Fruit fly (Drosophila melanogaster) whole organism, embryonic: Measurements from ENCODE around the gene Dr.

ENCODE experiments used
- ATbp ChIP-seq: fragments of 200-800 bp; sonication (Bioruptor generic); optimal IDR thresholded peaks from 2 replicates; lab custom pipeline; 2017; ENCODE audit warnings: missing biosample characterization, mild to moderate bottlenecking, missing genetic modification characterization, missing genetic modification reagents
- Abd-B ChIP-seq: fragments of 200-800 bp; sonication (Bioruptor generic); optimal IDR thresholded peaks from 2 replicates; lab custom pipeline; 2018; ENCODE audit warnings: missing biosample characterization, mild to moderate bottlenecking, missing genetic modification characterization, moderate library complexity
- CG1024 ChIP-seq: fragments of 200-800 bp; sonication (Bioruptor generic); IDR thresholded peaks from 2 replicates; pipeline ENCODE4 v1.3.6; 2022; ENCODE audit warnings: missing biosample characterization, missing genetic modification characterization
- CG10321 ChIP-seq: fragments of 200-800 bp; sonication (Bioruptor generic); IDR thresholded peaks from 2 replicates; pipeline ENCODE4 v1.3.6; 2022; ENCODE audit warnings: missing biosample characterization, missing genetic modification characterization
- CG11504 ChIP-seq: fragments of 200-800 bp; sonication (Bioruptor generic); optimal IDR thresholded peaks from 3 replicates; lab custom pipeline; 2019; ENCODE audit warnings: missing biosample characterization, mild to moderate bottlenecking, missing genetic modification characterization, moderate library complexity
- CG12391 ChIP-seq: fragments of 200-800 bp; sonication (Bioruptor generic); optimal IDR thresholded peaks from 3 replicates; lab custom pipeline; 2018; ENCODE audit warnings: missing biosample characterization, mild to moderate bottlenecking, missing genetic modification characterization, moderate library complexity
- CG12744 ChIP-seq: fragments of 200-800 bp; sonication (Bioruptor generic); optimal IDR thresholded peaks from 2 replicates; lab custom pipeline; 2016; ENCODE audit warnings: missing biosample characterization, missing genetic modification characterization
- CG14014 ChIP-seq: fragments of 200-800 bp; sonication (Bioruptor generic); IDR thresholded peaks from 2 replicates; pipeline ENCODE4 v1.3.6; 2022; ENCODE audit warnings: missing biosample characterization, missing genetic modification characterization
- CG14441 ChIP-seq: fragments of 200-800 bp; sonication (Bioruptor generic); IDR thresholded peaks from 2 replicates; pipeline ENCODE4 v1.3.6; 2022; ENCODE audit warnings: missing biosample characterization, missing genetic modification characterization
- CG15269 ChIP-seq: fragments of 200-800 bp; sonication (Bioruptor generic); optimal IDR thresholded peaks from 2 replicates; lab custom pipeline; 2018; ENCODE audit warnings: missing biosample characterization, mild to moderate bottlenecking, missing genetic modification characterization, moderate library complexity
- CG1602 ChIP-seq: fragments of 200-800 bp; sonication (Bioruptor generic); optimal IDR thresholded peaks from 3 replicates; lab custom pipeline; 2016; ENCODE audit warnings: missing biosample characterization, missing genetic modification characterization
- CG16815 ChIP-seq: fragments of 200-800 bp; sonication (Bioruptor generic); optimal IDR thresholded peaks from 3 replicates; lab custom pipeline; 2017; ENCODE audit warnings: missing biosample characterization, mild to moderate bottlenecking, missing genetic modification characterization
- CG16863 ChIP-seq: fragments of 200-800 bp; sonication (Bioruptor generic); optimal IDR thresholded peaks from 3 replicates; lab custom pipeline; 2016; ENCODE audit warnings: missing biosample characterization, missing genetic modification characterization
- CG17361 ChIP-seq: fragments of 200-800 bp; sonication (Bioruptor generic); IDR thresholded peaks from 3 replicates; pipeline ENCODE4 v1.3.6; 2022; ENCODE audit warnings: missing biosample characterization, missing genetic modification characterization
- CG2199 ChIP-seq: fragments of 200-800 bp; sonication (Bioruptor generic); IDR thresholded peaks from 3 replicates; pipeline ENCODE4 v1.3.6; 2022; ENCODE audit warnings: missing biosample characterization, missing genetic modification characterization
- CG3163 ChIP-seq: fragments of 200-800 bp; sonication (Bioruptor generic); optimal IDR thresholded peaks from 3 replicates; lab custom pipeline; 2016; ENCODE audit warnings: missing biosample characterization, missing genetic modification characterization
- CG32772 ChIP-seq: fragments of 200-800 bp; sonication (Bioruptor generic); IDR thresholded peaks from 2 replicates; pipeline ENCODE4 v1.3.6; 2022; ENCODE audit warnings: missing biosample characterization, missing genetic modification characterization
- CG4820 ChIP-seq: fragments of 200-800 bp; sonication (Bioruptor generic); optimal IDR thresholded peaks from 3 replicates; lab custom pipeline; 2016; ENCODE audit warnings: missing biosample characterization, missing genetic modification characterization
- CG6654 ChIP-seq: fragments of 200-800 bp; sonication (Bioruptor generic); optimal IDR thresholded peaks from 2 replicates; lab custom pipeline; 2017; ENCODE audit warnings: missing biosample characterization, mild to moderate bottlenecking, missing genetic modification characterization
- CG6683 ChIP-seq: fragments of 200-800 bp; sonication (Bioruptor generic); optimal IDR thresholded peaks from 2 replicates; lab custom pipeline; 2017; ENCODE audit warnings: missing biosample characterization, mild to moderate bottlenecking, missing genetic modification characterization, missing genetic modification reagents
- CG7839 ChIP-seq: fragments of 200-800 bp; sonication (Bioruptor generic); optimal IDR thresholded peaks from 3 replicates; lab custom pipeline; 2018; ENCODE audit warnings: missing biosample characterization, mild to moderate bottlenecking, missing genetic modification characterization, moderate library complexity
- CG9609 ChIP-seq: fragments of 200-800 bp; sonication (Bioruptor generic); optimal IDR thresholded peaks from 3 replicates; lab custom pipeline; 2016; ENCODE audit warnings: missing biosample characterization, missing genetic modification characterization
- Camta ChIP-seq: fragments of 200-800 bp; sonication (Bioruptor generic); optimal IDR thresholded peaks from 2 replicates; lab custom pipeline; 2016; ENCODE audit warnings: missing biosample characterization, missing genetic modification characterization
- Gug ChIP-seq: fragments of 200-800 bp; sonication (Bioruptor generic); IDR thresholded peaks from 4 replicates; pipeline ENCODE4 v1.3.6; 2022; ENCODE audit warnings: missing biosample characterization, missing genetic modification characterization
- Jarid2 ChIP-seq: fragments of 200-800 bp; sonication (Bioruptor generic); optimal IDR thresholded peaks from 3 replicates; lab custom pipeline; 2017; ENCODE audit warnings: mild to moderate bottlenecking, missing biosample characterization, missing genetic modification reagents, missing genetic modification characterization
- Max ChIP-seq: fragments of 200-800 bp; sonication (Bioruptor generic); optimal IDR thresholded peaks from 2 replicates; lab custom pipeline; 2016; ENCODE audit warnings: missing biosample characterization, mild to moderate bottlenecking, missing genetic modification characterization
- Nf-YA ChIP-seq: fragments of 200-800 bp; sonication (Bioruptor generic); IDR thresholded peaks from 2 replicates; pipeline ENCODE4 v1.3.6; 2022; ENCODE audit warnings: missing biosample characterization, missing genetic modification characterization
- PHDP ChIP-seq: fragments of 200-800 bp; sonication (Bioruptor generic); optimal IDR thresholded peaks from 3 replicates; lab custom pipeline; 2018; ENCODE audit warnings: missing biosample characterization, mild to moderate bottlenecking, missing genetic modification characterization, moderate library complexity
- Ptx1 ChIP-seq: fragments of 200-800 bp; sonication (Bioruptor generic); IDR thresholded peaks from 2 replicates; pipeline ENCODE4 v1.3.6; 2022; ENCODE audit warnings: missing biosample characterization, missing genetic modification characterization
- Sox102F ChIP-seq: fragments of 200-800 bp; sonication (Bioruptor generic); optimal IDR thresholded peaks from 2 replicates; lab custom pipeline; 2018; ENCODE audit warnings: missing biosample characterization, mild to moderate bottlenecking, missing genetic modification characterization, moderate library complexity
- Sry-δ ChIP-seq: fragments of 200-800 bp; sonication (Bioruptor generic); optimal IDR thresholded peaks from 2 replicates; lab custom pipeline; 2016; ENCODE audit warnings: missing biosample characterization, missing genetic modification characterization
- Usf ChIP-seq: fragments of 200-800 bp; sonication (Bioruptor generic); optimal IDR thresholded peaks from 2 replicates; lab custom pipeline; 2017; ENCODE audit warnings: missing genotype, missing biosample characterization, missing genetic modification characterization
- Xbp1 ChIP-seq: fragments of 200-800 bp; sonication (Bioruptor generic); optimal IDR thresholded peaks from 3 replicates; lab custom pipeline; 2016; ENCODE audit warnings: missing biosample characterization, mild to moderate bottlenecking, missing genetic modification characterization
- ara ChIP-seq: fragments of 200-800 bp; sonication (Bioruptor generic); IDR thresholded peaks from 2 replicates; pipeline ENCODE4 v1.3.6; 2022; ENCODE audit warnings: missing biosample characterization, missing genetic modification characterization
- chm ChIP-seq: fragments of 200-800 bp; sonication (Bioruptor generic); IDR thresholded peaks from 2 replicates; pipeline ENCODE4 v1.3.6; 2022; ENCODE audit warnings: missing biosample characterization, missing genetic modification characterization
- ci ChIP-seq: fragments of 200-800 bp; sonication (Bioruptor generic); IDR thresholded peaks from 3 replicates; pipeline ENCODE4 v1.3.6; 2022; ENCODE audit warnings: missing biosample characterization, missing genetic modification characterization
- cwo ChIP-seq: fragments of 200-800 bp; sonication (Bioruptor generic); optimal IDR thresholded peaks from 3 replicates; lab custom pipeline; 2017; ENCODE audit warnings: missing biosample characterization, missing genetic modification characterization, mild to moderate bottlenecking, moderate library complexity, missing genetic modification reagents
- da ChIP-seq: fragments of 200-800 bp; sonication (Bioruptor generic); optimal IDR thresholded peaks from 2 replicates; lab custom pipeline; 2016; ENCODE audit warnings: missing biosample characterization, missing genetic modification characterization
- dpn ChIP-seq, 2 experiments: fragments of 200-800 bp; sonication (Bioruptor generic); optimal IDR thresholded peaks; 3 replicates each; lab custom pipeline; 2016; ENCODE audit warnings: missing biosample characterization in 2 of 2, missing genetic modification characterization in 2 of 2
- ewg ChIP-seq: fragments of 200-800 bp; sonication (Bioruptor generic); optimal IDR thresholded peaks from 3 replicates; lab custom pipeline; 2017; ENCODE audit warnings: mild to moderate bottlenecking, missing biosample characterization, missing genetic modification reagents, missing genetic modification characterization
- eyg ChIP-seq: fragments of 200-800 bp; sonication (Bioruptor generic); optimal IDR thresholded peaks from 3 replicates; lab custom pipeline; 2016; ENCODE audit warnings: missing biosample characterization, missing genetic modification characterization
- lbe ChIP-seq: fragments of 200-800 bp; sonication (Bioruptor generic); optimal IDR thresholded peaks from 2 replicates; lab custom pipeline; 2016; ENCODE audit warnings: missing biosample characterization, mild to moderate bottlenecking, missing genetic modification characterization
- lov ChIP-seq, 2 experiments: fragments of 200-800 bp in 1 of 2; fragments of >200 bp in 1 of 2; sonication (Bioruptor generic) in 1 of 2; IDR thresholded peaks in 1 of 2; optimal IDR thresholded peaks in 1 of 2; 2 replicates in 1 of 2; 3 replicates in 1 of 2; pipeline versions ENCODE4 v1.3.6 to Lab custom; 2017 to 2022; ENCODE audit warnings: missing biosample characterization in 1 of 2, missing genetic modification characterization in 1 of 2
- nom ChIP-seq: fragments of 200-800 bp; sonication (Bioruptor generic); optimal IDR thresholded peaks from 2 replicates; lab custom pipeline; 2017; ENCODE audit warnings: missing biosample characterization, missing genetic modification characterization, mild to moderate bottlenecking, moderate library complexity, missing genetic modification reagents
- ranshi ChIP-seq: fragments of 200-800 bp; sonication (Bioruptor generic); IDR thresholded peaks from 2 replicates; pipeline ENCODE4 v1.3.6; 2022; ENCODE audit warnings: missing biosample characterization, missing genetic modification characterization
- sens ChIP-seq: fragments of 200-800 bp; sonication (Bioruptor generic); peaks from one replicate; lab custom pipeline; 2016; ENCODE audit warnings: missing biosample characterization, missing genetic modification characterization
- slbo ChIP-seq: fragments of 200-800 bp; sonication (Bioruptor generic); IDR thresholded peaks from 2 replicates; pipeline ENCODE4 v1.3.6; 2022; ENCODE audit warnings: missing biosample characterization, missing genetic modification characterization
- slou ChIP-seq: fragments of 200-800 bp; sonication (Bioruptor generic); optimal IDR thresholded peaks from 3 replicates; lab custom pipeline; 2016; ENCODE audit warnings: missing biosample characterization, missing genetic modification characterization
- tin ChIP-seq: fragments of 200-800 bp; sonication (Bioruptor generic); optimal IDR thresholded peaks from 3 replicates; lab custom pipeline; 2016; ENCODE audit warnings: missing biosample characterization, missing genetic modification characterization
- tio ChIP-seq: fragments of 200-800 bp; sonication (Bioruptor generic); optimal IDR thresholded peaks from 2 replicates; lab custom pipeline; 2017; ENCODE audit warnings: missing biosample characterization, missing genetic modification characterization, inconsistent platforms
- toy ChIP-seq: fragments of 200-800 bp; sonication (Bioruptor generic); IDR thresholded peaks from 2 replicates; pipeline ENCODE4 v1.3.6; 2022; ENCODE audit warnings: missing biosample characterization, missing genetic modification characterization

The Dr gene

dm6 chr3R:29519332-29519731 lies 36.9 kb upstream of the Dr start (continued):
- TF ChIP-seq CG16863 (GFP tag; lab: Kevin White, UChicago) (no peak), Camta (GFP tag; lab: Kevin White, UChicago) (no peak), Usf (no peak), CG16815 (peak; percentile 10), CG2199 (GFP tag; lab: Robert Waterston, UW) (no peak), CG12744 (GFP tag; lab: Kevin White, UChicago) (no peak), CG9609 (GFP tag; lab: Kevin White, UChicago) (no peak), toy (GFP tag; lab: Robert Waterston, UW) (no peak), sens (GFP tag; lab: Kevin White, UChicago) (peak; percentile 56), CG11504 (tag; lab: Kevin White, UChicago) (peak; percentile 54), Nf-YA (GFP tag; lab: Robert Waterston, UW) (no peak), CG14014 (no peak), Sry-δ (GFP tag; lab: Kevin White, UChicago) (no peak), ci (peak; percentile 68; the same call in 2 of the 3 replicates), CG1602 (GFP tag; lab: Kevin White, UChicago) (peak; percentile 39), eyg (GFP tag; lab: Kevin White, UChicago) (no peak), PHDP (tag; lab: Kevin White, UChicago) (peak; percentile 31), CG17361 (GFP tag; lab: Robert Waterston, UW) (peak; percentile 51; the same call in 1 of the 3 replicates), slbo (GFP tag; lab: Robert Waterston, UW) (no peak), tin (GFP tag; lab: Kevin White, UChicago) (no peak), chm (GFP tag; lab: Robert Waterston, UW) (no peak), cwo (GFP tag; lab: Kevin White, UChicago) (no peak), CG1024 (GFP tag; lab: Robert Waterston, UW) (no peak), lbe (GFP tag; lab: Kevin White, UChicago) (peak; percentile 46), da (GFP tag; lab: Kevin White, UChicago) (no peak), CG6683 (GFP tag; lab: Kevin White, UChicago) (no peak), Jarid2 (no peak), CG4820 (GFP tag; lab: Kevin White, UChicago) (peak; percentile 3), CG6654 (GFP tag; lab: Kevin White, UChicago) (no peak), Xbp1 (GFP tag; lab: Kevin White, UChicago) (peak; percentile 27), ranshi (GFP tag; lab: Robert Waterston, UW) (0 out of 2 replicates have a peak, but pooled peaks have one; percentile 25), ATbp (no peak), slou (GFP tag; lab: Kevin White, UChicago) (no peak), Gug (GFP tag; lab: Robert Waterston, UW) (no peak), lov (optimal IDR thresholded peaks at IDR 0.05; lab: Kevin White, UChicago) (no peak), lov (GFP tag; IDR thresholded peaks at IDR 0.05; lab: Robert Waterston, UW) (no peak), CG14441 (GFP tag; lab: Robert Waterston, UW) (peak; percentile 46), ewg (peak; percentile 3), CG3163 (no peak), tio (GFP tag; lab: Kevin White, UChicago) (no peak), Ptx1 (GFP tag; lab: Robert Waterston, UW) (peak; percentile 30; the same call in 1 of the 2 replicates), CG12391 (tag; lab: Kevin White, UChicago) (peak; percentile 39), Max (GFP tag; lab: Kevin White, UChicago) (no peak), ara (GFP tag; lab: Robert Waterston, UW) (0 out of 2 replicates have a peak, but pooled peaks have one; percentile 28), nom (GFP tag; lab: Kevin White, UChicago) (peak; percentile 67), CG10321 (GFP tag; lab: Robert Waterston, UW) (no peak), CG32772 (GFP tag; lab: Robert Waterston, UW) (peak; percentile 30; the same call in 1 of the 2 replicates), Abd-B (no peak), CG7839 (tag; lab: Kevin White, UChicago) (peak; percentile 38), Sox102F (GFP tag; lab: Kevin White, UChicago) (peak; percentile 61), CG15269 (tag; lab: Kevin White, UChicago) (peak; percentile 7), dpn (GFP tag; optimal IDR thresholded peaks at IDR 0.05; lab: Kevin White, UChicago) (no peak)
